Fruit fly (Drosophila melanogaster) S2 (cell line): ENCODE results near the gene CG32983.

Source experiments
- CG8478 ChIP-seq: fragments of >200 bp; optimal IDR thresholded peaks from 2 replicates; lab custom pipeline; 2018
- CTCF ChIP-seq, 2 experiments: fragments of >200 bp; optimal IDR thresholded peaks; 2 replicates each; lab custom pipeline; 2018

DNA sequence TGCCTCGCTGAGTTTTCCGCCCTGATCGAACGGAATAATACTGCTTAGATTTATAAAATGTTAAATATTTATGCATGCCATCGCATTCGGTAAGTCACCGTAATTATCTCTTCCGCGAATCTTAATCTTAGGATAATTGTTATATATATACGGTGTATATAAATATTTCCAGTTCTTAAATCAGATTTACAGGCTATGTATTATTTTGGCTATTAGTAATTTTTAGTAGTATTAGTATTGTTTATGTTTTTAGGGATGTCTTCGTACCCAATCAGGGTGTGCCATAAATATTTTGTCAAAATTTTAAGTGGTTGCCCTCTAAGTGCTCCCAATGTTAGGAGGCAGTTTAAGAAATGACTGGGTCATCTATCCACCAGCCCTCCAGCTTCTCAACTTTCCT, 3.2 kb upstream of the CG32983 start, which contains the start of gene CG32986:
- no peak for TF ChIP-seq CG8478 (lab: Kevin White, UChicago)
- no peak for TF ChIP-seq CTCF (optimal IDR thresholded peaks at IDR 0.05; lab: Kevin White, UChicago)
